Worm (Caenorhabditis elegans) whole organism, early embryonic: ENCODE data around the gene npp-26.

Experiments
- B0310.2 ChIP-seq: sonication (generic microtip); optimal IDR thresholded peaks from 2 replicates; lab custom pipeline; 2016; ENCODE audit warnings: mild to moderate bottlenecking, missing genetic modification characterization, missing compliant biosample characterization
- F13C5.2 ChIP-seq: sonication (generic microtip); optimal IDR thresholded peaks from 2 replicates; lab custom pipeline; 2017; ENCODE audit warnings: mild to moderate bottlenecking, missing genetic modification characterization, inconsistent platforms, missing compliant biosample characterization
- ama-1 ChIP-seq: fragments of 150-350 bp; optimal IDR thresholded peaks from 2 replicates; lab custom pipeline; 2014
- ceh-36 ChIP-seq: sonication (generic microtip); optimal IDR thresholded peaks from 2 replicates; lab custom pipeline; 2016; ENCODE audit warnings: missing genetic modification characterization, inconsistent platforms, missing compliant biosample characterization
- flt-1 ChIP-seq: fragments of 200-800 bp; sonication (Bioruptor generic); IDR thresholded peaks from 2 replicates; pipeline ENCODE4 v1.3.6; 2022; ENCODE audit warnings: missing genetic modification characterization, missing compliant biosample characterization
- hmbx-1 ChIP-seq: sonication (generic microtip); optimal IDR thresholded peaks from 2 replicates; lab custom pipeline; 2016; ENCODE audit warnings: mild to moderate bottlenecking, missing genetic modification characterization, missing compliant biosample characterization
- hmg-4 ChIP-seq: fragments of 200-800 bp; sonication (Bioruptor generic); optimal IDR thresholded peaks from 2 replicates; lab custom pipeline; 2018; ENCODE audit warnings: mild to moderate bottlenecking, missing genetic modification characterization, missing compliant biosample characterization
- scrt-1 ChIP-seq: fragments of 200-800 bp; sonication (Bioruptor generic); IDR thresholded peaks from 2 replicates; pipeline ENCODE4 v1.3.6; 2022; ENCODE audit warnings: missing genetic modification characterization, missing compliant biosample characterization
- tra-4 ChIP-seq: sonication (generic microtip); optimal IDR thresholded peaks from 2 replicates; lab custom pipeline; 2017; ENCODE audit warnings: missing genetic modification characterization, missing compliant biosample characterization

ce11 chrIV:4799114-4799513 is 34.6 kb downstream of the npp-26 start, which contains the start of gene eor-1:
- TF ChIP-seq scrt-1 (GFP tag; lab: Robert Waterston, UW) (no peak), hmg-4 (no peak), F13C5.2 (tag; lab: Kevin White, UChicago) (no peak), flt-1 (no peak), ama-1 (no peak), hmbx-1 (tag; lab: Kevin White, UChicago) (no peak), tra-4 (tag; lab: Kevin White, UChicago) (no peak), ceh-36 (tag; lab: Kevin White, UChicago) (no peak), B0310.2 (no peak)
